Worm (Caenorhabditis elegans) whole organism, mixed stage, embryonic: ENCODE results near the gene B0353.1.
A peak's percentile ranks its signal among the peaks of the same experiment; 100 is the strongest.

Source experiments
- M03D4.4 ChIP-seq: sonication (generic microtip); optimal IDR thresholded peaks from 2 replicates; lab custom pipeline; 2017; ENCODE audit warnings: mild to moderate bottlenecking, missing genetic modification characterization, missing compliant biosample characterization
- bed-3 ChIP-seq: fragments of 200-800 bp; sonication (Bioruptor generic); optimal IDR thresholded peaks from 3 replicates; lab custom pipeline; 2018; ENCODE audit warnings: mild to moderate bottlenecking, missing genetic modification characterization, moderate library complexity, missing compliant biosample characterization
- blmp-1 ChIP-seq: fragments of 150-350 bp; optimal IDR thresholded peaks from 2 replicates; lab custom pipeline; 2014; ENCODE audit warnings: missing biosample characterization, missing genetic modification characterization
- ceh-39 ChIP-seq: fragments of 150-350 bp; optimal IDR thresholded peaks from 2 replicates; lab custom pipeline; 2014; ENCODE audit warnings: missing biosample characterization, missing genetic modification characterization
- ceh-43 ChIP-seq: fragments of 200-800 bp; sonication (Bioruptor generic); optimal IDR thresholded peaks from 2 replicates; lab custom pipeline; 2018; ENCODE audit warnings: mild to moderate bottlenecking, missing genetic modification characterization, moderate library complexity, missing compliant biosample characterization
- ceh-83 ChIP-seq: fragments of 200-800 bp; sonication (Bioruptor generic); optimal IDR thresholded peaks from 2 replicates; lab custom pipeline; 2018; ENCODE audit warnings: mild to moderate bottlenecking, missing genetic modification characterization, missing compliant biosample characterization
- ces-1 ChIP-seq: fragments of 150-350 bp; optimal IDR thresholded peaks from 2 replicates; lab custom pipeline; 2014; ENCODE audit warnings: missing biosample characterization, missing genetic modification reagents, missing genetic modification characterization
- cnd-1 ChIP-seq: fragments of 200-800 bp; sonication (Bioruptor generic); optimal IDR thresholded peaks from 2 replicates; lab custom pipeline; 2018; ENCODE audit warnings: mild to moderate bottlenecking, missing genetic modification characterization, missing compliant biosample characterization
- drap-1 ChIP-seq: fragments of 200-800 bp; sonication (Bioruptor generic); optimal IDR thresholded peaks from 3 replicates; lab custom pipeline; 2018; ENCODE audit warnings: mild to moderate bottlenecking, missing genetic modification characterization, missing compliant biosample characterization
- elt-1 ChIP-seq: sonication (generic microtip); optimal IDR thresholded peaks from 2 replicates; lab custom pipeline; 2017; ENCODE audit warnings: missing genetic modification characterization, mild to moderate bottlenecking, missing compliant biosample characterization, antibody characterized with exemption, moderate library complexity, borderline replicate concordance; ENCODE audit not compliant: insufficient read depth
- elt-3 ChIP-seq: fragments of 150-350 bp; optimal IDR thresholded peaks from 2 replicates; lab custom pipeline; 2014; ENCODE audit warnings: missing biosample characterization, missing genetic modification characterization
- flh-1 ChIP-seq: fragments of 200-800 bp; sonication (Bioruptor generic); optimal IDR thresholded peaks from 2 replicates; lab custom pipeline; 2018; ENCODE audit warnings: mild to moderate bottlenecking, missing genetic modification characterization, moderate library complexity, missing compliant biosample characterization
- ham-2 ChIP-seq: fragments of 200-800 bp; sonication (Bioruptor generic); optimal IDR thresholded peaks from 2 replicates; lab custom pipeline; 2018; ENCODE audit warnings: mild to moderate bottlenecking, missing genetic modification characterization, missing compliant biosample characterization
- hlh-1 ChIP-seq: fragments of 150-350 bp; optimal IDR thresholded peaks from 2 replicates; lab custom pipeline; 2014; ENCODE audit warnings: missing biosample characterization, missing genetic modification reagents, missing genetic modification characterization
- lin-13 ChIP-seq: fragments of 150-350 bp; optimal IDR thresholded peaks from 2 replicates; lab custom pipeline; 2014; ENCODE audit warnings: missing biosample characterization, missing genetic modification characterization
- lin-32 ChIP-seq: fragments of 200-800 bp; sonication (Bioruptor generic); optimal IDR thresholded peaks from 2 replicates; lab custom pipeline; 2018; ENCODE audit warnings: mild to moderate bottlenecking, missing genetic modification characterization, missing compliant biosample characterization
- lsy-2 ChIP-seq: fragments of 150-350 bp; optimal IDR thresholded peaks from 2 replicates; lab custom pipeline; 2014; ENCODE audit warnings: missing biosample characterization, missing genetic modification characterization
- mab-5 ChIP-seq: fragments of 150-350 bp; optimal IDR thresholded peaks from 2 replicates; lab custom pipeline; 2014; ENCODE audit warnings: missing biosample characterization, missing genetic modification characterization
- mep-1 ChIP-seq: fragments of 150-350 bp; optimal IDR thresholded peaks from 2 replicates; lab custom pipeline; 2017; ENCODE audit warnings: missing biosample characterization, missing genetic modification reagents, missing genetic modification characterization, inconsistent platforms
- mls-2 ChIP-seq: sonication (generic microtip); optimal IDR thresholded peaks from 2 replicates; lab custom pipeline; 2016; ENCODE audit warnings: mild to moderate bottlenecking, missing genetic modification characterization, moderate library complexity, missing compliant biosample characterization
- nhr-12 ChIP-seq: fragments of 150-350 bp; optimal IDR thresholded peaks from 2 replicates; lab custom pipeline; 2014; ENCODE audit warnings: missing biosample characterization, missing genetic modification characterization
- nhr-2 ChIP-seq: fragments of 150-350 bp; optimal IDR thresholded peaks from 2 replicates; lab custom pipeline; 2014; ENCODE audit warnings: missing biosample characterization, missing genetic modification characterization
- nhr-237 ChIP-seq: fragments of 150-350 bp; optimal IDR thresholded peaks from 2 replicates; lab custom pipeline; 2014; ENCODE audit warnings: missing biosample characterization, missing genetic modification characterization
- nhr-28 ChIP-seq: fragments of 150-350 bp; optimal IDR thresholded peaks from 2 replicates; lab custom pipeline; 2014; ENCODE audit warnings: missing biosample characterization, missing genetic modification characterization
- nhr-76 ChIP-seq: sonication (generic microtip); optimal IDR thresholded peaks from 2 replicates; lab custom pipeline; 2017; ENCODE audit warnings: missing biosample characterization, missing genetic modification characterization
- pha-4 ChIP-seq: fragments of 150-350 bp; optimal IDR thresholded peaks from 2 replicates; lab custom pipeline; 2018; ENCODE audit warnings: missing biosample characterization, missing genetic modification reagents, missing genetic modification characterization
- sem-2 ChIP-seq: fragments of 200-800 bp; sonication (Bioruptor generic); optimal IDR thresholded peaks from 2 replicates; lab custom pipeline; 2018; ENCODE audit warnings: mild to moderate bottlenecking, missing genetic modification characterization, missing compliant biosample characterization
- snpc-4 ChIP-seq: fragments of 150-350 bp; optimal IDR thresholded peaks from 2 replicates; lab custom pipeline; 2014; ENCODE audit warnings: missing biosample characterization, missing genetic modification characterization
- sptf-1 ChIP-seq: sonication (generic microtip); optimal IDR thresholded peaks from 2 replicates; lab custom pipeline; 2017; ENCODE audit warnings: mild to moderate bottlenecking, missing genetic modification characterization, moderate library complexity, missing compliant biosample characterization
- tbx-8 ChIP-seq: fragments of 200-800 bp; sonication (Bioruptor generic); optimal IDR thresholded peaks from 2 replicates; lab custom pipeline; 2018; ENCODE audit warnings: mild to moderate bottlenecking, missing genetic modification characterization, moderate library complexity, missing compliant biosample characterization
- unc-120 ChIP-seq: sonication (generic microtip); optimal IDR thresholded peaks from 2 replicates; lab custom pipeline; 2017; ENCODE audit warnings: missing genetic modification characterization, missing compliant biosample characterization; ENCODE audit not compliant: poor library complexity, severe bottlenecking
- unc-39 ChIP-seq: fragments of 150-350 bp; optimal IDR thresholded peaks from 2 replicates; lab custom pipeline; 2014; ENCODE audit warnings: missing biosample characterization, missing genetic modification characterization
- unc-62 ChIP-seq: fragments of 150-350 bp; optimal IDR thresholded peaks from 2 replicates; lab custom pipeline; 2014; ENCODE audit warnings: missing biosample characterization, missing genetic modification reagents, missing genetic modification characterization
- zip-8 ChIP-seq: fragments of 150-350 bp; optimal IDR thresholded peaks from 2 replicates; lab custom pipeline; 2014; ENCODE audit warnings: missing biosample characterization, missing genetic modification characterization
- ztf-11 ChIP-seq: fragments of 150-350 bp; optimal IDR thresholded peaks from 2 replicates; lab custom pipeline; 2014; ENCODE audit warnings: missing biosample characterization, missing genetic modification characterization

The B0353.1 gene

ce11 chrIII:587009-587408 is 31.3 kb downstream of the B0353.1 start, which contains the start of gene helq-1:
Gene helq-1, minus strand, starts transcription at chrIII:587109.
- TF ChIP-seq M03D4.4 (no peak), elt-3 (tag; lab: Kevin White, UChicago) (no peak)

- TF ChIP-seq lsy-2 (tag; lab: Kevin White, UChicago) (no peak), ceh-43 (GFP tag; lab: Kevin White, UChicago) (no peak), nhr-28 (no peak), ztf-11 (tag; lab: Kevin White, UChicago) (no peak), mls-2 (tag; lab: Kevin White, UChicago) (no peak), bed-3 (no peak), mep-1 (tag; lab: Kevin White, UChicago) (no peak), sem-2 (GFP tag; lab: Kevin White, UChicago) (no peak), pha-4 (tag; lab: Kevin White, UChicago) (no peak), mab-5 (tag; lab: Kevin White, UChicago) (no peak)
These were observed 39.7 kb downstream of the B0353.1 start for ce11 chrIII:595449-595848.

ce11 chrIII:598168-598567 is 42.4 kb downstream of the B0353.1 start:
- TF ChIP-seq blmp-1 (tag; lab: Kevin White, UChicago) (no peak), lin-32 (GFP tag; lab: Kevin White, UChicago) (no peak), ztf-11 (tag; lab: Kevin White, UChicago) (peak; percentile 43), nhr-2 (tag; lab: Kevin White, UChicago) (no peak), mls-2 (tag; lab: Kevin White, UChicago) (peak; percentile 64), bed-3 (no peak), nhr-76 (no peak), sptf-1 (tag; lab: Kevin White, UChicago) (peak; percentile 43), ceh-83 (GFP tag; lab: Kevin White, UChicago) (no peak), drap-1 (GFP tag; lab: Kevin White, UChicago) (no peak), ham-2 (GFP tag; lab: Kevin White, UChicago) (peak; percentile 97), flh-1 (GFP tag; lab: Kevin White, UChicago) (no peak), mab-5 (tag; lab: Kevin White, UChicago) (no peak), zip-8 (tag; lab: Kevin White, UChicago) (no peak), M03D4.4 (no peak), lin-13 (no peak), unc-120 (tag; lab: Kevin White, UChicago) (no peak), cnd-1 (tag; lab: Kevin White, UChicago) (no peak), nhr-28 (no peak), ces-1 (GFP tag; lab: Kevin White, UChicago) (peak; percentile 91), elt-1 (tag; lab: Kevin White, UChicago) (no peak), mep-1 (tag; lab: Kevin White, UChicago) (peak; percentile 60), nhr-12 (tag; lab: Kevin White, UChicago) (no peak), ceh-43 (GFP tag; lab: Kevin White, UChicago) (no peak), tbx-8 (GFP tag; lab: Kevin White, UChicago) (no peak), nhr-237 (peak; percentile 20), lsy-2 (tag; lab: Kevin White, UChicago) (no peak), unc-62 (GFP tag; lab: Kevin White, UChicago) (no peak), hlh-1 (tag; lab: Kevin White, UChicago) (peak; percentile 9), unc-39 (tag; lab: Kevin White, UChicago) (no peak), ceh-39 (tag; lab: Kevin White, UChicago) (no peak), snpc-4 (no peak), elt-3 (tag; lab: Kevin White, UChicago) (no peak), pha-4 (tag; lab: Kevin White, UChicago) (peak; percentile 39), sem-2 (GFP tag; lab: Kevin White, UChicago) (no peak)

DNA sequence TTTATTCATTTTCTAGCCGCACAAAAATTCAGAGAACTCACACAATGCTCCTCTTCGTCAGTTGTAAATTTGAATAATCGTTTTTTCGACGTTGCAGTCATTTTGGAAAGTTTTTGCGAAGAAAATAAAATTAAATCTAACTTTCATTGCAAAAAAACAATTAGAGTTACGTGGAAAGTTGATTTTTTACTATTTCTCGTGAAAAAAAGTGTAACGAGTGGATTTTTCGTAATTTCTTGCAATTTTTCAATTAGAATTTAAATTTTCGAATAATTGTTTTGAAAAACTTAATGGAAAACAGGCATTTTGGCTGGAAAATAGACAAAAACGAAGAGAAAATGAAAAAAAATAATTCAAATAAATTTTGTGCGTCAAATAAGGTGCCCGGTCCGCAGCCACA is 42.9 kb downstream of the B0353.1 start, which contains the start of gene Y55B1AR.2:
Gene Y55B1AR.2, minus strand, starts transcription at position 101 of the 400 bp plus-strand sequence.
- TF ChIP-seq sem-2 (GFP tag; lab: Kevin White, UChicago) (no peak), nhr-2 (tag; lab: Kevin White, UChicago) (no peak), bed-3 (no peak), mep-1 (tag; lab: Kevin White, UChicago) (no peak), nhr-237 (no peak), elt-1 (tag; lab: Kevin White, UChicago) (no peak), hlh-1 (tag; lab: Kevin White, UChicago) (no peak), M03D4.4 (no peak), snpc-4 (no peak)
